Fruit fly (Drosophila melanogaster): ENCODE measurements around the gene S6k.
A peak's percentile ranks its signal among the peaks of the same experiment; 100 is the strongest.

S6k gene

DNA sequence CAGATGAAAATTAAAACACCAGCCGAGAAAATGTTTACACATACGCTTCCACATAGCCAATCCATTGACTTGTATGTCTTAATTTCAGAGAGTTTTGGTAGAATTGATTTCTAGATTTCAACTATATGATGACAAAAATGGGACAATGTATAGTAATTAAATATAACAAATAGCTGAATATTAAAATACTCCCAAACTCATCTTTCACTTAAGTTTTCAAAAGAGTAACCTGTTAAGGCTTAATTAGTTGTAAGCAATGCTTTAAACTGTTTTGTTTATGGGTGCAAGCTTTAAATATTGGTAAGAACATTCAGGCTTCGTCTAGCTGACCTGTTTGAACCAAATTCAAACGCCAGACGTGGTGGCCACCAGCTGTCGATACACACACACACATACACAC, 18.0 kb upstream of the S6k start (continued):
- no peak for TF ChIP-seq CG34224 (GFP tag; IDR thresholded peaks at IDR 0.05; ENCODE audit: partially characterized antibody)
- TF ChIP-seq disco-r (GFP tag; optimal IDR thresholded peaks at IDR 0.05) = no peak
- no peak for TF ChIP-seq h (optimal IDR thresholded peaks at IDR 0.05)
- no peak for TF ChIP-seq sd (tag; optimal IDR thresholded peaks at IDR 0.05)
- no peak for TF ChIP-seq klu (GFP tag; IDR thresholded peaks at IDR 0.05)
- no peak for TF ChIP-seq HLH4C (GFP tag; IDR thresholded peaks at IDR 0.05; ENCODE audit: partially characterized antibody)
- peak; percentile 1 for TF ChIP-seq Hr3 (GFP tag; optimal IDR thresholded peaks at IDR 0.05)
- TF ChIP-seq Dip2 (GFP tag; IDR thresholded peaks at IDR 0.05) = no peak
- TF ChIP-seq ind (GFP tag; optimal IDR thresholded peaks at IDR 0.05) = peak; percentile 3
- TF ChIP-seq Optix (GFP tag; IDR thresholded peaks at IDR 0.05) = no peak
- TF ChIP-seq jumu (GFP tag; optimal IDR thresholded peaks at IDR 0.05) = no peak
- TF ChIP-seq CG32767 (GFP tag; IDR thresholded peaks at IDR 0.05) = no peak
- TF ChIP-seq aop (GFP tag; IDR thresholded peaks at IDR 0.05) = no peak
- TF ChIP-seq sr (GFP tag; IDR thresholded peaks at IDR 0.05) = no peak
- TF ChIP-seq CG1024 (GFP tag; IDR thresholded peaks at IDR 0.05) = no peak
- no peak for TF ChIP-seq CG18476 (GFP tag; optimal IDR thresholded peaks at IDR 0.05)
- no peak for TF ChIP-seq unc-4 (GFP tag; IDR thresholded peaks at IDR 0.05; ENCODE audit: partially characterized antibody)
- TF ChIP-seq Neu2 (GFP tag; optimal IDR thresholded peaks at IDR 0.05; ENCODE audit: borderline replicate concordance) = no peak
- TF ChIP-seq eyg (GFP tag; optimal IDR thresholded peaks at IDR 0.05) = no peak
- TF ChIP-seq CG10462 (GFP tag; optimal IDR thresholded peaks at IDR 0.05) = no peak
- no peak; the same call in 1 of the 2 replicates for TF ChIP-seq Ptx1 (GFP tag; IDR thresholded peaks at IDR 0.05)
- TF ChIP-seq CG4854 (GFP tag; optimal IDR thresholded peaks at IDR 0.05) = no peak
- no peak for TF ChIP-seq odd (GFP tag; optimal IDR thresholded peaks at IDR 0.05)
- no peak for TF ChIP-seq jigr1 (GFP tag; IDR thresholded peaks at IDR 0.05)
- TF ChIP-seq grn (GFP tag; optimal IDR thresholded peaks at IDR 0.05) = no peak
- no peak for TF ChIP-seq org-1 (GFP tag; optimal IDR thresholded peaks at IDR 0.05)
- no peak for TF ChIP-seq CG9932 (GFP tag; IDR thresholded peaks at IDR 0.05)
- TF ChIP-seq zfh2 (GFP tag; optimal IDR thresholded peaks at IDR 0.05) = no peak
- no peak for TF ChIP-seq Scr (GFP tag; IDR thresholded peaks at IDR 0.05; ENCODE audit: partially characterized antibody)
- TF ChIP-seq CoRest (tag; optimal IDR thresholded peaks at IDR 0.05) = peak; percentile 71
- TF ChIP-seq ci (GFP tag; IDR thresholded peaks at IDR 0.05) = no peak
- no peak for TF ChIP-seq CG8478 (optimal IDR thresholded peaks at IDR 0.05)
- no peak for TF ChIP-seq kah (GFP tag; optimal IDR thresholded peaks at IDR 0.05)
- TF ChIP-seq fd96Cb (tag; optimal IDR thresholded peaks at IDR 0.05) = peak; percentile 22
- no peak for TF ChIP-seq NFAT (GFP tag; IDR thresholded peaks at IDR 0.05)
- no peak for TF ChIP-seq CG16813 (GFP tag; IDR thresholded peaks at IDR 0.05; ENCODE audit: partially characterized antibody)
- no peak for TF ChIP-seq CG1233 (GFP tag; optimal IDR thresholded peaks at IDR 0.05)
- TF ChIP-seq CG15601 (tag; optimal IDR thresholded peaks at IDR 0.05) = no peak
- no peak for TF ChIP-seq Lpt (GFP tag; optimal IDR thresholded peaks at IDR 0.05)
- no peak for TF ChIP-seq sqz (GFP tag; optimal IDR thresholded peaks at IDR 0.05)
- TF ChIP-seq sens-2 (GFP tag; IDR thresholded peaks at IDR 0.05) = no peak
- TF ChIP-seq CG16779 (GFP tag; IDR thresholded peaks at IDR 0.05) = no peak
- TF ChIP-seq Asciz (GFP tag; optimal IDR thresholded peaks at IDR 0.05) = no peak
- TF ChIP-seq NC2α (GFP tag; optimal IDR thresholded peaks at IDR 0.05) = no peak
- no peak for TF ChIP-seq CG42726 (GFP tag; IDR thresholded peaks at IDR 0.05; ENCODE audit: partially characterized antibody)
- TF ChIP-seq CG11696 (GFP tag; IDR thresholded peaks at IDR 0.05) = no peak
- no peak for TF ChIP-seq Nf-YC (tag; optimal IDR thresholded peaks at IDR 0.05)
- 0 out of 3 replicates have a peak, but pooled peaks have one; percentile 43 for TF ChIP-seq row (GFP tag; IDR thresholded peaks at IDR 0.05)
- no peak for TF ChIP-seq gro (GFP tag; optimal IDR thresholded peaks at IDR 0.05)
- no peak for TF ChIP-seq chm (GFP tag; IDR thresholded peaks at IDR 0.05)
- TF ChIP-seq CG4328 (GFP tag; optimal IDR thresholded peaks at IDR 0.05) = no peak
- TF ChIP-seq GATAe (GFP tag; conservative IDR thresholded peaks at IDR 0.05) = no peak
- TF ChIP-seq z (GFP tag; IDR thresholded peaks at IDR 0.05) = no peak
- no peak for TF ChIP-seq CG4282 (GFP tag; optimal IDR thresholded peaks at IDR 0.05)

All from whole organism, embryonic.